Worm (Caenorhabditis elegans) whole organism, L1 larva: ENCODE data around the gene tsp-5.

Experiments used
- C04F5.9 ChIP-seq: sonication (generic microtip); optimal IDR thresholded peaks from 2 replicates; lab custom pipeline; 2016; ENCODE audit warnings: missing genetic modification characterization, missing compliant biosample characterization
- C34B4.2 ChIP-seq: sonication (generic microtip); optimal IDR thresholded peaks from 2 replicates; lab custom pipeline; 2017; ENCODE audit warnings: mild to moderate bottlenecking, missing genetic modification characterization, missing compliant biosample characterization
- alr-1 ChIP-seq: fragments of 200-800 bp; sonication (Bioruptor generic); optimal IDR thresholded peaks from 2 replicates; lab custom pipeline; 2018; ENCODE audit warnings: borderline replicate concordance, mild to moderate bottlenecking, missing genetic modification characterization, missing compliant biosample characterization
- ama-1 ChIP-seq: fragments of 150-350 bp; optimal IDR thresholded peaks from 2 replicates; lab custom pipeline; 2014
- ceh-88 ChIP-seq: fragments of 200-800 bp; sonication (Bioruptor generic); IDR thresholded peaks from 2 replicates; pipeline ENCODE4 v1.3.6; 2022; ENCODE audit warnings: missing genetic modification characterization, missing compliant biosample characterization
- ceh-90 ChIP-seq: sonication (generic microtip); optimal IDR thresholded peaks from 2 replicates; lab custom pipeline; 2016; ENCODE audit warnings: missing genetic modification characterization, missing compliant biosample characterization
- ces-1 ChIP-seq: fragments of 150-350 bp; optimal IDR thresholded peaks from 2 replicates; lab custom pipeline; 2014; ENCODE audit warnings: missing biosample characterization, missing genetic modification reagents, missing genetic modification characterization
- efl-1 ChIP-seq, 4 experiments: fragments of 150-350 bp; optimal IDR thresholded peaks in 3 of 4; peaks in 1 of 4; 1 replicate in 1 of 4; 2 replicates in 3 of 4; lab custom pipeline; 2014; ENCODE audit warnings: missing biosample characterization in 2 of 4, missing genetic modification characterization in 2 of 4, missing genetic modification reagents in 2 of 4
- efl-3 ChIP-seq: fragments of 200-800 bp; sonication (Bioruptor generic); optimal IDR thresholded peaks from 2 replicates; lab custom pipeline; 2018; ENCODE audit warnings: mild to moderate bottlenecking, missing genetic modification characterization, missing compliant biosample characterization
- egl-13 ChIP-seq: sonication (generic microtip); optimal IDR thresholded peaks from 2 replicates; lab custom pipeline; 2016; ENCODE audit warnings: missing genotype, missing genetic modification reagents, missing genetic modification characterization, missing compliant biosample characterization
- elt-2 ChIP-seq: sonication (generic microtip); optimal IDR thresholded peaks from 2 replicates; lab custom pipeline; 2016; ENCODE audit warnings: missing genetic modification characterization, mild to moderate bottlenecking, inconsistent platforms, missing compliant biosample characterization, missing genetic modification reagents
- ets-5 ChIP-seq: fragments of 200-800 bp; sonication (Bioruptor generic); IDR thresholded peaks from 2 replicates; pipeline ENCODE4 v1.3.6; 2022; ENCODE audit warnings: missing genetic modification characterization, missing compliant biosample characterization
- fkh-4 ChIP-seq: sonication (generic microtip); optimal IDR thresholded peaks from 2 replicates; lab custom pipeline; 2016; ENCODE audit warnings: missing compliant biosample characterization, missing genetic modification characterization, borderline replicate concordance
- grh-1 ChIP-seq: fragments of 200-800 bp; sonication (Bioruptor generic); IDR thresholded peaks from 2 replicates; pipeline ENCODE4 v1.3.6; 2022; ENCODE audit warnings: missing genetic modification reagents, missing genetic modification characterization, missing compliant biosample characterization
- hlh-17 ChIP-seq: fragments of 200-800 bp; sonication (Bioruptor generic); optimal IDR thresholded peaks from 2 replicates; lab custom pipeline; 2018; ENCODE audit warnings: missing genetic modification characterization, mild to moderate bottlenecking, missing compliant biosample characterization, moderate library complexity, borderline replicate concordance
- hpl-2 ChIP-seq: fragments of 150-350 bp; optimal IDR thresholded peaks from 2 replicates; lab custom pipeline; 2014; ENCODE audit warnings: missing biosample characterization, missing genetic modification reagents, missing genetic modification characterization
- irx-1 ChIP-seq: sonication (generic microtip); optimal IDR thresholded peaks from 2 replicates; lab custom pipeline; 2016; ENCODE audit warnings: missing genetic modification characterization, missing compliant biosample characterization
- isw-1 ChIP-seq: fragments of 200-800 bp; sonication (Bioruptor generic); IDR thresholded peaks from 2 replicates; pipeline ENCODE4 v1.3.6; 2022; ENCODE audit warnings: missing genetic modification characterization, missing compliant biosample characterization
- lin-14 ChIP-seq: fragments of 200-800 bp; sonication (Bioruptor generic); optimal IDR thresholded peaks from 2 replicates; lab custom pipeline; 2018; ENCODE audit warnings: mild to moderate bottlenecking, missing genetic modification characterization, moderate library complexity, missing compliant biosample characterization
- lin-35 ChIP-seq, 2 experiments: fragments of 150-350 bp; optimal IDR thresholded peaks; 2 replicates each; lab custom pipeline; 2014; ENCODE audit warnings: missing biosample characterization in 2 of 2, missing genetic modification characterization in 2 of 2, missing genetic modification reagents in 2 of 2
- lin-39 ChIP-seq: fragments of 150-350 bp; optimal IDR thresholded peaks from 2 replicates; lab custom pipeline; 2014; ENCODE audit warnings: missing biosample characterization, missing genetic modification reagents, missing genetic modification characterization
- lir-3 ChIP-seq: sonication (generic microtip); optimal IDR thresholded peaks from 2 replicates; lab custom pipeline; 2016; ENCODE audit warnings: mild to moderate bottlenecking, missing genetic modification characterization, moderate library complexity, missing compliant biosample characterization; ENCODE audit not compliant: poor library complexity
- lsy-2 ChIP-seq, 2 experiments: fragments of 150-350 bp; optimal IDR thresholded peaks; 2 replicates each; lab custom pipeline; 2014; ENCODE audit warnings: missing biosample characterization in 2 of 2, missing genetic modification characterization in 2 of 2
- mab-9 ChIP-seq: fragments of 200-800 bp; sonication (Bioruptor generic); IDR thresholded peaks from 2 replicates; pipeline ENCODE4 v1.3.6; 2022; ENCODE audit warnings: missing genetic modification reagents, missing genetic modification characterization, missing compliant biosample characterization
- mdl-1 ChIP-seq, 2 experiments: fragments of 150-350 bp; optimal IDR thresholded peaks; 2 replicates each; lab custom pipeline; 2014 to 2017; ENCODE audit warnings: missing biosample characterization in 2 of 2, missing genetic modification characterization in 2 of 2, inconsistent platforms in 1 of 2
- mef-2 ChIP-seq: fragments of 150-350 bp; optimal IDR thresholded peaks from 2 replicates; lab custom pipeline; 2014; ENCODE audit warnings: missing biosample characterization, missing genetic modification characterization
- mep-1 ChIP-seq: fragments of 150-350 bp; optimal IDR thresholded peaks from 2 replicates; lab custom pipeline; 2014; ENCODE audit warnings: missing biosample characterization, missing genetic modification characterization
- nhr-11 ChIP-seq: fragments of 150-350 bp; optimal IDR thresholded peaks from 2 replicates; lab custom pipeline; 2014; ENCODE audit warnings: missing biosample characterization, missing genetic modification characterization
- nhr-47 ChIP-seq: sonication (generic microtip); optimal IDR thresholded peaks from 2 replicates; lab custom pipeline; 2016; ENCODE audit warnings: mild to moderate bottlenecking, missing genetic modification characterization, moderate library complexity, missing compliant biosample characterization
- nhr-84 ChIP-seq: sonication (generic microtip); optimal IDR thresholded peaks from 2 replicates; lab custom pipeline; 2017; ENCODE audit warnings: missing biosample characterization, missing genetic modification characterization
- nhr-85 ChIP-seq: sonication (generic microtip); peaks from one replicate; lab custom pipeline; 2016; ENCODE audit warnings: missing genetic modification characterization, inconsistent platforms, missing compliant biosample characterization
- nhr-90 ChIP-seq: sonication (generic microtip); optimal IDR thresholded peaks from 2 replicates; lab custom pipeline; 2016; ENCODE audit warnings: mild to moderate bottlenecking, missing genetic modification characterization, missing compliant biosample characterization; ENCODE audit not compliant: poor library complexity
- pag-3 ChIP-seq: sonication (generic microtip); optimal IDR thresholded peaks from 2 replicates; lab custom pipeline; 2017; ENCODE audit warnings: missing genetic modification characterization, mild to moderate bottlenecking, missing compliant biosample characterization, antibody characterized with exemption, borderline replicate concordance; ENCODE audit not compliant: insufficient read depth
- rnt-1 ChIP-seq: sonication (generic microtip); optimal IDR thresholded peaks from 2 replicates; lab custom pipeline; 2016; ENCODE audit warnings: mild to moderate bottlenecking, missing genetic modification characterization, moderate library complexity, missing compliant biosample characterization
- snpc-4 ChIP-seq: fragments of 150-350 bp; optimal IDR thresholded peaks from 2 replicates; lab custom pipeline; 2014; ENCODE audit warnings: missing biosample characterization, missing genetic modification characterization
- sptf-1 ChIP-seq: fragments of 150-350 bp; optimal IDR thresholded peaks from 2 replicates; lab custom pipeline; 2014; ENCODE audit warnings: missing biosample characterization, missing genetic modification characterization
- sup-37 ChIP-seq: fragments of 200-800 bp; sonication (Bioruptor generic); optimal IDR thresholded peaks from 2 replicates; lab custom pipeline; 2018; ENCODE audit warnings: mild to moderate bottlenecking, missing genetic modification characterization, missing compliant biosample characterization
- swsn-7 ChIP-seq: sonication (generic microtip); optimal IDR thresholded peaks from 2 replicates; lab custom pipeline; 2016; ENCODE audit warnings: missing genetic modification characterization, missing compliant biosample characterization
- unc-30 ChIP-seq: sonication (generic microtip); optimal IDR thresholded peaks from 2 replicates; lab custom pipeline; 2017; ENCODE audit warnings: missing biosample characterization, missing genetic modification characterization
- unc-86 ChIP-seq: sonication (generic microtip); optimal IDR thresholded peaks from 2 replicates; lab custom pipeline; 2016; ENCODE audit warnings: missing genetic modification characterization, missing compliant biosample characterization
- unc-98 ChIP-seq: fragments of 200-800 bp; sonication (Bioruptor generic); IDR thresholded peaks from 2 replicates; pipeline ENCODE4 v1.3.6; 2022; ENCODE audit warnings: missing genetic modification characterization, missing compliant biosample characterization
- vab-15 ChIP-seq: sonication (generic microtip); optimal IDR thresholded peaks from 2 replicates; lab custom pipeline; 2017; ENCODE audit warnings: missing genotype, mild to moderate bottlenecking, missing genetic modification characterization, missing compliant biosample characterization
- xbp-1 ChIP-seq: sonication (generic microtip); optimal IDR thresholded peaks from 2 replicates; lab custom pipeline; 2016; ENCODE audit warnings: missing genetic modification characterization, missing compliant biosample characterization
- zip-4 ChIP-seq: fragments of 200-800 bp; sonication (Bioruptor generic); optimal IDR thresholded peaks from 2 replicates; lab custom pipeline; 2018; ENCODE audit warnings: mild to moderate bottlenecking, missing genetic modification characterization, moderate library complexity, missing compliant biosample characterization

tsp-5 gene

DNA sequence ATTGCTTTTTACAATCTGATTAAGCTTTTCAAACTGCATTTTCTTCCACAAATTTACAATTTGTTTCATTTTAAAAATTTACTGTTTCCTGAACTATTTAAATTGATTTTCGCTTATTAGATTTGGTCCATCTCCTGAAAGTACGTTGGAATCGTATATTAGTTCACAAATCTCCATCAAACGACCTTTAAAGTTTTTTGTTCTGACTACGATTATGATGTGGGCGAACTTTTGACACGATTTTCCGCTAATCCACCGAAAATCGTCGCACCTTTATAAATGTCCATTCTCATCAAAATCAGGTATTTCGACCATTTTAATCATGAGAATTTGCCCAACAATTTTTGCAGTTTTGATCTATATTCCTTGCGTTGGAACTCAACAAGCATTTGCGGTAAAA lies 32.0 kb upstream of the tsp-5 start, which contains the start of gene C08F11.1:
TSS of gene C08F11.1 (plus strand) at position 301 of the 400 bp plus-strand sequence.
- TF ChIP-seq zip-4 (GFP tag; lab: Kevin White, UChicago) (no peak), nhr-84 (no peak), sptf-1 (tag; lab: Kevin White, UChicago) (no peak), hpl-2 (GFP tag; lab: Kevin White, UChicago) (no peak), ces-1 (GFP tag; lab: Kevin White, UChicago) (no peak), unc-98 (GFP tag; lab: Robert Waterston, UW) (no peak), irx-1 (tag; lab: Kevin White, UChicago) (no peak), efl-1 (optimal IDR thresholded peaks at IDR 0.05; lab: Kevin White, UChicago) (no peak), efl-1 (GFP tag; optimal IDR thresholded peaks at IDR 0.05 in 1 of 2; lab: Kevin White, UChicago) (no peak), nhr-47 (tag; lab: Kevin White, UChicago) (no peak), xbp-1 (tag; lab: Kevin White, UChicago) (no peak), isw-1 (GFP tag; lab: Robert Waterston, UW) (no peak), hlh-17 (GFP tag; lab: Kevin White, UChicago) (no peak)

DNA sequence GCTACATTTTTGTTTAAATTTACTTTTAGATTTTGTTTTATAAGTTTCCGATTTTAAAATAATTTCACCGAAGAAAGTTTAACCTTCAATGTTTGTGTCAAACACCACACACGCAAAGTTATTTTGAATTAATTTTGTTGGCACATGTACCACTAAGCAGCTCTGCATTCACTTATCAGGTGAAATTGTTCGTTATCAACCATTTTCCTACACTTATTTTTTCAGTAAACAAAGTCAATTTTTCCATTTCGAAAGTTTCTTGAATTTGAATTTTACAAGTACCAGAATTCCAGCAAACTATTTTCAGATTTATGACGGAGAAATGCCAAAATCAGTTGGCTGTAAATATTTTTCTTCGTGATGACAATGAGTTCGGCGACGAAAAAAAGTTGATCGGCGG lies 27.7 kb upstream of the tsp-5 start, which contains the start of gene C08F11.3:
TSS of gene C08F11.3 (plus strand) at position 301 of the 400 bp plus-strand sequence.
- TF ChIP-seq C34B4.2 (tag; lab: Kevin White, UChicago) (no peak), ces-1 (GFP tag; lab: Kevin White, UChicago) (no peak), egl-13 (tag; lab: Kevin White, UChicago) (no peak), lin-39 (tag; lab: Kevin White, UChicago) (no peak), rnt-1 (tag; lab: Kevin White, UChicago) (no peak), nhr-11 (tag; lab: Kevin White, UChicago) (no peak), sptf-1 (tag; lab: Kevin White, UChicago) (no peak), vab-15 (tag; lab: Kevin White, UChicago) (no peak), sup-37 (GFP tag; lab: Kevin White, UChicago) (no peak), nhr-47 (tag; lab: Kevin White, UChicago) (no peak), ets-5 (GFP tag; lab: Robert Waterston, UW) (no peak), alr-1 (tag; lab: Kevin White, UChicago) (no peak), mef-2 (no peak), ceh-88 (no peak), mab-9 (GFP tag; lab: Robert Waterston, UW) (no peak), lir-3 (tag; lab: Kevin White, UChicago) (no peak), mdl-1 (tag; optimal IDR thresholded peaks at IDR 0.05; lab: Kevin White, UChicago) (no peak)
- TF ChIP-seq, all 84 proteins: peak for 0

DNA sequence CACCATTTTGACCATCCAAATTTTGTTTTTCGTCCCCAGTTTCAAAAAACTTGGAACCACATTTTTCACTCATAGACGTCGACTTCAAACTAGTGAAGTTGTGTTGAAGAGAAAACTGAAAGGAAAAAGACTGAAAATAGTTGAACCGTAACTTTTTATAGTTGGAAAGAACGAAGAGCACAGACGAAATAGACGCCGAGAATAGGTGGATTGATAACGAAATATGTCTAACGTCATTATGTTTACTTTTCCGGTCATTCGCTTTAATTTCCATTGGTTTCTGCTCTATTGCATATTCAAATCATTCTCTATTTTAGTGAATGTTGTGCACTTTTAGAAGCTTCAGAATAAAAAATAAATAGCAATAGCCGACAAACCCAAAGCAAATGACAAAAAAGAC lies 18.2 kb upstream of the tsp-5 start, which contains the start of gene C08F11.13:
TSS of gene C08F11.13 (minus strand) at position 138 of the 400 bp plus-strand sequence.
- TF ChIP-seq nhr-85 (peak; percentile 14), lin-35 (GFP tag; optimal IDR thresholded peaks at IDR 0.05; lab: Kevin White, UChicago) (peak in 1 of 2 experiments; percentile 20), ceh-90 (tag; lab: Kevin White, UChicago) (no peak), elt-2 (tag; lab: Kevin White, UChicago) (peak; percentile 36)

DNA sequence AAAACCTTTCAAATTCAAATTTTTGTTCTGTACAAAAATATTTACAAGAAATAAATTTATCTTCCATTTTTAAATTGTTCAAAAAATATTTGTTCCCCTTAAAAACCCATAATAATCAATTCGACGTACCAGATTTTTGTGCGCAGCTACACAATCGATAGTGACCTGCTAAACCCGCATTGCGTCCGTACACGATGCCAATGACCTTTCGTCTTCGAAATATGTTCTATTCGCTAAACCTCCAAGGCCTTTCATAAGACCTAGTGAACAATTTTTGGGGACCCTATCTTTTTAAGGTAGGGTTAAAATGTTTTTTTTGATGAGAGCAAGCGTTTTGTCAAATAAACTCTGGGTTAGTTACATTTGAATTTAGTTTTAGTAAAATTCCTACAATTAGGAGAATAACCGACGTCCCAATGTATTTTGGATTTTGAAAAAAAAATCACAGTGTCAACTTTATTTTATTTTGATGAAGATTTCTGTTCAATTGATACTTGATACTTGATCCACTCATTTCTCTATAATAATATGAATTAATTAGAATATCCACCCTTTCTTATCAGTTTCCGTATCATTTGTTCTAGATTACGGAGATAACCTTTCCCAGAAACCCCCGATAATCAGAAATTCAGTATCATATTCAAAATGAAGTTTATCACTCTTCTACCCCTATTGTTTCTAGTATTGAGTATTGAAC lies 10.6 kb upstream of the tsp-5 start, which contains the start of gene Y45F10B.59:
TSS of gene Y45F10B.59 (plus strand) at position 647 of the 697 bp plus-strand sequence.
- TF ChIP-seq C04F5.9 (tag; lab: Kevin White, UChicago) (no peak), pag-3 (tag; lab: Kevin White, UChicago) (no peak), fkh-4 (tag; lab: Kevin White, UChicago) (no peak), nhr-85 (peak; percentile 69), swsn-7 (no peak), efl-1 (optimal IDR thresholded peaks at IDR 0.05; lab: Kevin White, UChicago) (no peak), efl-1 (GFP tag; optimal IDR thresholded peaks at IDR 0.05 in 1 of 2; lab: Kevin White, UChicago) (peak in 1 of 2 experiments; percentile 66), lsy-2 (tag; optimal IDR thresholded peaks at IDR 0.05; lab: Kevin White, UChicago) (no peak), mep-1 (tag; lab: Kevin White, UChicago) (no peak), efl-3 (GFP tag; lab: Kevin White, UChicago) (no peak), unc-30 (tag; lab: Kevin White, UChicago) (no peak), unc-86 (tag; lab: Kevin White, UChicago) (no peak), snpc-4 (tag; lab: Kevin White, UChicago) (peak; percentile 86), lin-14 (GFP tag; lab: Kevin White, UChicago) (no peak), lir-3 (tag; lab: Kevin White, UChicago) (no peak), ets-5 (GFP tag; lab: Robert Waterston, UW) (no peak), nhr-90 (tag; lab: Kevin White, UChicago) (peak; percentile 43), ama-1 (lab: Kevin White, UChicago) (no peak), grh-1 (GFP tag; lab: Robert Waterston, UW) (no peak), lin-39 (tag; lab: Kevin White, UChicago) (no peak)
